Fruit fly (Drosophila melanogaster) whole organism, embryonic: ENCODE results near the gene CG4218.

Experiments
- CG13775 ChIP-seq: fragments of 200-800 bp; sonication (Bioruptor generic); optimal IDR thresholded peaks from 3 replicates; lab custom pipeline; 2017; ENCODE audit warnings: missing biosample characterization, mild to moderate bottlenecking, missing genetic modification characterization
- CG1647 ChIP-seq: fragments of 200-800 bp; sonication (Bioruptor generic); optimal IDR thresholded peaks from 3 replicates; lab custom pipeline; 2016; ENCODE audit warnings: missing biosample characterization, missing genetic modification characterization
- CG6689 ChIP-seq: fragments of 200-800 bp; sonication (Bioruptor generic); IDR thresholded peaks from 2 replicates; pipeline ENCODE4 v1.3.6; 2022; ENCODE audit warnings: missing biosample characterization, missing genetic modification characterization
- CG8281 ChIP-seq: fragments of 200-800 bp; sonication (Bioruptor generic); optimal IDR thresholded peaks from 2 replicates; lab custom pipeline; 2018; ENCODE audit warnings: missing biosample characterization, mild to moderate bottlenecking, missing genetic modification characterization, moderate library complexity
- br ChIP-seq: fragments of >200 bp; optimal IDR thresholded peaks from 2 replicates; lab custom pipeline; 2017
- dmrt11E ChIP-seq: fragments of 200-800 bp; sonication (Bioruptor generic); optimal IDR thresholded peaks from 3 replicates; lab custom pipeline; 2018; ENCODE audit warnings: missing biosample characterization, mild to moderate bottlenecking, missing genetic modification characterization, moderate library complexity
- ssp ChIP-seq: fragments of 200-800 bp; sonication (Bioruptor generic); IDR thresholded peaks from 2 replicates; pipeline ENCODE4 v1.3.6; 2022; ENCODE audit warnings: missing biosample characterization, missing genetic modification characterization
- vvl ChIP-seq: fragments of 200-800 bp; sonication (Bioruptor generic); IDR thresholded peaks from 2 replicates; pipeline ENCODE4 v1.3.6; 2022; ENCODE audit warnings: missing biosample characterization, missing genetic modification characterization
- zf30C ChIP-seq: fragments of 200-800 bp; sonication (Bioruptor generic); optimal IDR thresholded peaks from 3 replicates; lab custom pipeline; 2018; ENCODE audit warnings: missing biosample characterization, mild to moderate bottlenecking, missing genetic modification characterization

dm6 chr2L:14519251-14519650, 29.7 kb downstream of the CG4218 start:
- TF ChIP-seq dmrt11E (tag; lab: Kevin White, UChicago) (peak; percentile 81), CG8281 (tag; lab: Kevin White, UChicago) (no peak), vvl (peak; percentile 86), CG1647 (no peak), CG13775 (GFP tag; lab: Kevin White, UChicago) (peak; percentile 57), zf30C (GFP tag; lab: Kevin White, UChicago) (no peak), ssp (GFP tag; lab: Robert Waterston, UW) (no peak), CG6689 (GFP tag; lab: Robert Waterston, UW) (peak; percentile 35; the same call in 1 of the 2 replicates), br (no peak)
